Worm (Caenorhabditis elegans): ENCODE data around the gene fbxb-49.

DNA sequence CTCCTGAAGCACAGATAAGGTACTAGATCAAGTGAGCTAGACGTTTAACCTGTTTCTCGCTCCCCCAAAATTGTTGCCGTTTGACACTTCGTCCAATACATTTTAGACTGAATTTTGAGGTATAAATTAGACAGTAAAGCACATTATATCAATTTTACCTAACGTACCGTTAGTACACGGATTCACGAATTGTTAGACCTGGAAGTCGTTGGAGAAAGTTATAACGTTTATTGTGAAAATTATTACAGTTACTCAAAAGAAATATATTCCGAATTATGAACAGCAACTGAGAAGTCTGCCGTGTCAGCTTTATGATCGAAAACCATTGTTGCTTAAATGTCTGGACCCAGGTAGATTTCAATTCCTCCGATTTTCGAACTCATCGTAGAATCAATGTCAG is 7.5 kb upstream of the fbxb-49 start:
- no peak for TF ChIP-seq pes-1 (GFP tag; IDR thresholded peaks at IDR 0.05)
- no peak for TF ChIP-seq ets-7 (tag; optimal IDR thresholded peaks at IDR 0.05)
- no peak for TF ChIP-seq ama-1 (optimal IDR thresholded peaks at IDR 0.05)
- TF ChIP-seq ceh-36 (tag; optimal IDR thresholded peaks at IDR 0.05), result no peak
- no peak for TF ChIP-seq sea-1 (GFP tag; conservative IDR thresholded peaks at IDR 0.05)
- TF ChIP-seq hmg-4 (GFP tag; optimal IDR thresholded peaks at IDR 0.05), result no peak
- TF ChIP-seq aly-1 (tag; optimal IDR thresholded peaks at IDR 0.05), result no peak
